Worm (Caenorhabditis elegans): ENCODE results near the gene C26G2.2.

DNA sequence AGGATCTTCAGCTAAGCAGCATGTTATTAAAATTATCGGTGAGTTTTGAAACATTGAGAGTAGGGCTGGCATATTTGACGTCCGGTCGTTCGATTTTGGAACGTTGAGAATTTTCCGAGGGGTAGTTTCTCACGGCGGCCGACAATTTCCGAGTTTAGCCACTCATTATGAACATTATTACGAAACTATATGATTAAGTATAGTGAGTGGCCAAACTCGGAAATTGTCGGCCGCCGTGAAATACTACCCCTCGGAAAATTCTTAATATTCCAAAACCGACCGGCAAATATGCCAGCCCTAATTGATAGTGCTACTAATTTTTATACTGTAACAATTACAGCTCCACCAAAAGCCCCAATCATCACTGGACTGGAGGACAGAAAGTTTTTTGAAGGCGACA is 6.7 kb upstream of the C26G2.2 start:
- TF ChIP-seq ceh-13 (GFP tag; optimal IDR thresholded peaks at IDR 0.05) = no peak
- TF ChIP-seq ama-1 (optimal IDR thresholded peaks at IDR 0.05) = no peak
- no peak for TF ChIP-seq sea-1 (GFP tag; conservative IDR thresholded peaks at IDR 0.05)
- TF ChIP-seq tra-4 (tag; optimal IDR thresholded peaks at IDR 0.05) = no peak
- TF ChIP-seq flt-1 (GFP tag; IDR thresholded peaks at IDR 0.05) = no peak
- no peak for TF ChIP-seq aly-1 (tag; optimal IDR thresholded peaks at IDR 0.05)
- TF ChIP-seq tbx-11 (GFP tag; IDR thresholded peaks at IDR 0.05) = no peak
